Fruit fly (Drosophila melanogaster) whole organism, adult: Measurements from ENCODE around the gene Nrx-IV.
A peak's percentile ranks its signal among the peaks of the same experiment; 100 is the strongest.

ENCODE experiments used
- CG11617 ChIP-seq: fragments of 200-800 bp; sonication (Bioruptor generic); optimal IDR thresholded peaks from 2 replicates; lab custom pipeline; 2017; ENCODE audit warnings: mild to moderate bottlenecking, missing biosample characterization, missing genetic modification reagents, missing genetic modification characterization
- CG5204 ChIP-seq: fragments of 200-800 bp; sonication (Bioruptor generic); optimal IDR thresholded peaks from 2 replicates; lab custom pipeline; 2016; ENCODE audit warnings: missing biosample characterization, missing genetic modification characterization
- Clk ChIP-seq: fragments of 200-800 bp; sonication (Bioruptor generic); optimal IDR thresholded peaks from 2 replicates; lab custom pipeline; 2017; ENCODE audit warnings: missing biosample characterization, missing genetic modification characterization
- Crg-1 ChIP-seq: fragments of 200-800 bp; sonication (Bioruptor generic); optimal IDR thresholded peaks from 2 replicates; lab custom pipeline; 2016; ENCODE audit warnings: missing biosample characterization, missing genetic modification characterization
- Mnt ChIP-seq: fragments of 200-800 bp; sonication (Bioruptor generic); optimal IDR thresholded peaks from 2 replicates; lab custom pipeline; 2016; ENCODE audit warnings: missing biosample characterization, mild to moderate bottlenecking, missing genetic modification characterization
- bab1 ChIP-seq: fragments of 200-800 bp; sonication (Bioruptor generic); optimal IDR thresholded peaks from 3 replicates; lab custom pipeline; 2019; ENCODE audit warnings: missing biosample characterization, mild to moderate bottlenecking, missing genetic modification characterization, moderate library complexity
- cic ChIP-seq: fragments of 200-800 bp; sonication (Bioruptor generic); optimal IDR thresholded peaks from 2 replicates; lab custom pipeline; 2017; ENCODE audit warnings: missing biosample characterization, mild to moderate bottlenecking, missing genetic modification characterization, moderate library complexity
- ovo ChIP-seq: fragments of 200-800 bp; sonication (Bioruptor generic); optimal IDR thresholded peaks from 2 replicates; lab custom pipeline; 2016; ENCODE audit warnings: missing biosample characterization, missing genetic modification characterization
- pad ChIP-seq: fragments of 200-800 bp; sonication (Bioruptor generic); optimal IDR thresholded peaks from 3 replicates; lab custom pipeline; 2017; ENCODE audit warnings: missing biosample characterization, missing genetic modification characterization, mild to moderate bottlenecking, moderate library complexity, missing genetic modification reagents

The Nrx-IV gene

dm6 chr3L:12203736-12204135 lies 57.4 kb downstream of the Nrx-IV start, which contains the start of gene Ak1:
Gene Ak1, minus strand, starts transcription at chr3L:12204082.
- TF ChIP-seq bab1 (GFP tag; lab: Kevin White, UChicago) (peak; percentile 38), Mnt (GFP tag; lab: Kevin White, UChicago) (peak; percentile 14), Clk (no peak), CG5204 (GFP tag; lab: Kevin White, UChicago) (no peak), cic (GFP tag; lab: Kevin White, UChicago) (peak; percentile 5), pad (GFP tag; lab: Kevin White, UChicago) (no peak), ovo (GFP tag; lab: Kevin White, UChicago) (peak; percentile 90), CG11617 (GFP tag; lab: Kevin White, UChicago) (no peak)

dm6 chr3L:12205848-12206247 lies 59.5 kb downstream of the Nrx-IV start, which contains the start of gene Tsen54:
Gene Tsen54, minus strand, starts transcription at chr3L:12206022.
- no peak for TF ChIP-seq bab1 (GFP tag; lab: Kevin White, UChicago)
- TF ChIP-seq pad (GFP tag; lab: Kevin White, UChicago): no peak
- TF ChIP-seq CG11617 (GFP tag; lab: Kevin White, UChicago): no peak
- TF ChIP-seq Crg-1 (GFP tag; lab: Kevin White, UChicago): no peak
